Fruit fly (Drosophila melanogaster) whole organism: Measurements from ENCODE around the gene CG5445.

ENCODE experiments used
- CG8478 ChIP-seq: fragments of >200 bp; optimal IDR thresholded peaks from 2 replicates; lab custom pipeline; 2018; ENCODE audit warnings: inconsistent platforms
- Dll ChIP-seq: fragments of >200 bp; optimal IDR thresholded peaks from 2 replicates; lab custom pipeline; 2017
- EcR ChIP-seq, 2 experiments: fragments of >200 bp; optimal IDR thresholded peaks; 2 replicates each; lab custom pipeline; 2017; ENCODE audit warnings: missing biosample characterization in 2 of 2, missing genetic modification characterization in 2 of 2, missing genetic modification reagents in 2 of 2
- pan ChIP-seq: fragments of >200 bp; optimal IDR thresholded peaks from 2 replicates; lab custom pipeline; 2017
- psq ChIP-seq: fragments of >200 bp; optimal IDR thresholded peaks from 2 replicates; lab custom pipeline; 2017
- usp ChIP-seq: fragments of >200 bp; optimal IDR thresholded peaks from 2 replicates; lab custom pipeline; 2017; ENCODE audit warnings: missing biosample characterization, missing genetic modification characterization, mixed read lengths

CG5445 gene

DNA sequence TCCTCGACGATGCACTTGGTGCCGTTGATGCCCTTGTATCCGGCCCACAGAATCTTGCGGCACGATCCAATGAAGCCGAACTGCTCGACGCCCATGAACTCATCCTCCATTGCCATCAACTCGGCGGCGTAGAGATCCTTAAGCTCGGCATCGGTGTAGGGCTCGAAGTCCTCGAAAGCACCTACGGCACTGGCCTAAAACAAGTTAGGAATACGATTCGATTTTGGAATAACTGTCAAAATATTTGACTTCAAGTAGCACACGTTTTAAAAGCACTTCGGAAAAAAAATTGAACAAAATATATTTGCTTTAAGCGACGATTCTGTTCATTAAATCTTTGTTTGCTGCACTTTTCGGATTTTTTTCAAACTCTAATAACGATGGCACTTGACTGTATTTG lies at the start of gene CG5445:
Gene CG5445, plus strand, starts transcription at position 301 of the 400 bp plus-strand sequence.
- TF ChIP-seq psq (lab: Kevin White, UChicago) (no peak), usp (no peak), EcR (GFP tag; optimal IDR thresholded peaks at IDR 0.05; lab: Kevin White, UChicago) (no peak), pan (no peak), Dll (lab: Kevin White, UChicago) (no peak), CG8478 (lab: Kevin White, UChicago) (no peak)

DNA sequence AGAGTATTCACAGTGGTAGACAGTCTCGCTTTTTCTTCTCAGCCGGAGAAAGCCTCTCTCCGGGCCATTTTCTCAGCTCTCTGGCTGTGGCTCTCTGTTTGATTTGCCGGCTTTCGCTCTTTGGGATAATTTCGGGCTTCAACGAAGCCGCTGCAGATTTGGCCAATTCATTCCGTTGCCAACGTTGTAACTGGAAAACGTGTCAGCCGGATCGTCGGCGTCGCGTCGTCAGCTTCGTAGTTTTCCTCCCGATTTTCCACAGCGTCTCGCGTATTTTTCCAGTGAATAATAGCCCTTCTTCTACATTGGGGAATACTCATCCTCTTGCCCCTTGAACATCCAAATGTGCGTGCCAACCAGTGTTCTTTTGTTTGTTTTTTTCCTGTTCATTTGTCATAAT lies 49.7 kb upstream of the CG5445 start, which contains the start of gene f:
Gene f, plus strand, starts transcription at position 301 of the 400 bp plus-strand sequence.
- no peak for TF ChIP-seq Dll (lab: Kevin White, UChicago)
- TF ChIP-seq psq (lab: Kevin White, UChicago), result no peak
- TF ChIP-seq EcR (GFP tag; optimal IDR thresholded peaks at IDR 0.05; lab: Kevin White, UChicago), result no peak

DNA sequence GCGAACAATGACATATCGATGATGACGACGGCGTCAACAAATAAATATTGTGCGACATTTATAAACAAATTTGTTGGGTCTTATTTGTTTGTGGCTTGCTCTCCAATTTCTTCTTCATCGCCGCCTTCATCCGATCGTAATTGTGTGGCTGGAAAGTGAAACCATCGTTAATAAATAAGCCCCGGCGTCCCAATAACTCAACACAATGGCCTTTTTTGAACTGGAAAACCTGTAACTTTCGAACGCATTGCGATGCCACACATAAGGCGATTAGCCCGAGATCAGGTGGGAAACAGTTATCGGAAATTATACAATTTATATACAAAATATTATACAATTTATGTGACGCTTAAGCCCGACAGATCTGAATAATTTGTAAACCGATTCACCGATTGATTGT lies 45.8 kb upstream of the CG5445 start:
- TF ChIP-seq Dll (lab: Kevin White, UChicago), result no peak
- TF ChIP-seq EcR (GFP tag; optimal IDR thresholded peaks at IDR 0.05; lab: Kevin White, UChicago), result no peak
- TF ChIP-seq usp, result no peak
- no peak for TF ChIP-seq CG8478 (lab: Kevin White, UChicago)
- TF ChIP-seq psq (lab: Kevin White, UChicago), result no peak
- TF ChIP-seq pan, result no peak

DNA sequence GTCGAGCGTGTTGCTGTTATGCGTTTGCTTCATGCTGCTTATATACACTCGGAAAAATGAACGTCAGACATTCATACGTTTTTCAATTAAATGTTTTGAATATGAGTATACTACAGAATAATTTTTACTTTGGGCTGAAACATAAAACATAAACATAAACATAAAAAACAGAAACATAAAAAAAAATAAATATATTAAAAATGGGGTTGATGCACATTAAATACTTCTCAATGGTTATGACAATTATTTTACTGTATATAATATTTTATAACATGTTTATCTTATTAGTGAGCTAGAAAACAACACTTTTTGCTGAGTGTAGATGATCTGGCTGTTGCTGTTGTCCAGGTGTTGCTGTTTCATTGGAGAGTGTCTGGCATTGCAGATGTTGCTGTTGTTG lies 44.9 kb upstream of the CG5445 start:
- TF ChIP-seq Dll (lab: Kevin White, UChicago) (no peak), psq (lab: Kevin White, UChicago) (no peak), pan (no peak), EcR (GFP tag; optimal IDR thresholded peaks at IDR 0.05; lab: Kevin White, UChicago) (no peak), CG8478 (lab: Kevin White, UChicago) (no peak), usp (no peak)

DNA sequence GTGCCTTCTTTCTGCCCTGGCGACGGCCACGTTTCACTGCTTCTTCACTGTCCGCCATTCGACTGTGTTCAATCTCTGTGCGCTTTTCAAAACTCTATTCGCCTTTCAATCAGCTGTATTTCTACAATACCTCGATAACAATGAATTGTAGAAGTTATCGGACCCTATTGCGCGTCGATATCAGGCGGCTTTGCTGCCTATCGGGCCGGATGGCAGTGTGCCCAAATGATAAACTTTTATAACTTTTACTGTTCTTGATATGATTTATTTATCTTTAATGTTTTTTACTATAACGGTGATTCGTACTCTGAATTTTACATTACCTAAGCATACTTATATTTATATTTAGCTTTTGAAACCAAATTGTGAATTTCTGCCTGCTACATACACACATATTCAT lies 37.4 kb upstream of the CG5445 start, which contains the start of gene CG8915:
Gene CG8915, minus strand, starts transcription at position 148 of the 400 bp plus-strand sequence.
- no peak for TF ChIP-seq EcR (GFP tag; optimal IDR thresholded peaks at IDR 0.05; lab: Kevin White, UChicago)

DNA sequence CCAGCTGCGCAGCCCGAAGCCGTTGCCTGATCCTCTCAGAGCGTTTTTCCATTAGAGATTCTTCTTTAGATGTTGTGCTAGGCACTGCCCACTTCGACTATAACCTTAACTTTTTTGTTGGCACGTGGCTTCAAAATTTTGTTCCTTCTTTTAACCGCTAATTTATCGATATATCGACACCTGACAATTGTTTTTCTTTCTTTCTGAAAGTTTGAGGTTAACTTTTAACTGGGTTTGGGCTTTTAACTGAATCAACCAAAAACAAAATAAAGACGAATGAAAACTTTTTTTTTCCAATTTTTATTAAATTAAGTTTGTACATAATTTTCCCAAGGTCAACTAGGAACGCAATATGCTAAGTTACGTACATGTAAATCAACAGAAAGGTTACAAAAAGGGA lies 35.4 kb upstream of the CG5445 start, which contains the start of gene CG42854:
Gene CG42854, minus strand, starts transcription at position 101 of the 400 bp plus-strand sequence.
- no peak for TF ChIP-seq EcR (GFP tag; optimal IDR thresholded peaks at IDR 0.05; lab: Kevin White, UChicago)
- TF ChIP-seq Dll (lab: Kevin White, UChicago), result no peak
- TF ChIP-seq CG8478 (lab: Kevin White, UChicago), result no peak
- no peak for TF ChIP-seq psq (lab: Kevin White, UChicago)
- no peak for TF ChIP-seq pan
- no peak for TF ChIP-seq usp

DNA sequence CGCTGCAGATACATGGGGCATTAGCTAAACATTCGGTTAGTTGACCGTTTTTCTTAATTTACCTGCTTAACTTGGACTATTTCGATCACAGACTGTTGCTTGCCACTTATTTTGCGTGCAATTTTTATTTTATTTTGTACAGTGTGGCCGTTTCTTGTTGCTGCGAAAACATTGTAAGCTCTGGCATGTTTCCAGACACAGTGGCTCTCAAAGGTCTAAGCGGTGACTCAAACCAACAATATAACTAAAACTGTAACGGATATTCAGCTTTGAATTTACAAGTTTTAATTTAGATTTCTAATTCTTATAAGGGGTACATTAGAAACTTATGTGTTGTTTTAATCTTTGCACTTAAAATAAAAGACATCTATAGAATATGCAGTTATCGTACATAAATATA lies 33.0 kb upstream of the CG5445 start, which contains the start of gene CG8675:
Gene CG8675, minus strand, starts transcription at position 177 of the 400 bp plus-strand sequence.
- TF ChIP-seq usp (no peak), pan (no peak), CG8478 (lab: Kevin White, UChicago) (no peak), Dll (lab: Kevin White, UChicago) (no peak), psq (lab: Kevin White, UChicago) (no peak), EcR (GFP tag; optimal IDR thresholded peaks at IDR 0.05; lab: Kevin White, UChicago) (no peak)

DNA sequence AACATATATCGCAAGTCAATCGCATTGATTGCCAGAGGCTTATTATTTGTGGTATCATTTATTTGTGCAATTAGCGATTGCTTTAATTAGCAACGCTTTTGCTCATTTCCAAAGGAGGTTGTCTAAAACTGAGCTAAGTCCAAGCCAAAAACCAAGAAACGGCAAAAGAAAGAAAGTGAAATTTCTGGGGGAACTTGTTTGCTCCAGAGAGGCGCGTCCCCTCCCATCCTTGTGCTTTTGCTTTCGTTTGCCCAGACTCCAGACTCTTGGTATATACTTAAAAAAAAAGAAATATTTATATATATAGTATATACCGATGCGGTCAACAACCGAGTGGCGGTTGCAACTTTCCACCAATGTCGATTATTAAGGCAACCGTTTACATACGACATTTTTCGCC lies 28.2 kb upstream of the CG5445 start:
- no peak for TF ChIP-seq psq (lab: Kevin White, UChicago)
- no peak for TF ChIP-seq pan
- no peak for TF ChIP-seq Dll (lab: Kevin White, UChicago)
- no peak for TF ChIP-seq EcR (GFP tag; optimal IDR thresholded peaks at IDR 0.05; lab: Kevin White, UChicago)
- no peak for TF ChIP-seq usp
- TF ChIP-seq CG8478 (lab: Kevin White, UChicago), result no peak

DNA sequence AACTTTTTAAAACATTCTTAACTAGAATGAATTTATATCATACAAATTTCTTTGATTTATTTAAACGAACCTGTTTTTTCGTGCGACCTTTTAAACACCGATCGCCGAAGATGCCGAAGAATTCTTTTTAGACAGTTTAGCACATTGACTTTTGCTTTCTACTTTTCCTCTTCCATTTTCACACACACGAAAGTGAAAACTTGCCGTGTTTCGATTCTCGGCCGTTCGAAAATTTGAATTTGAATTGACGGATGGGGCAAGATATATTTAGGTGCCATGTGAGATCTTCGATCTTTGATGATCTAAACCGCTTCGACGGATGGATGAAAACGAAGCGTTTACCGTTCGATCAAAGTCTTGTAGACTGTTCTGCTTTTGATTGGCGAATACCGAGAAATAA lies 26.6 kb upstream of the CG5445 start:
- TF ChIP-seq pan (no peak), usp (no peak), psq (lab: Kevin White, UChicago) (no peak), EcR (GFP tag; optimal IDR thresholded peaks at IDR 0.05; lab: Kevin White, UChicago) (no peak), CG8478 (lab: Kevin White, UChicago) (no peak), Dll (lab: Kevin White, UChicago) (no peak)

DNA sequence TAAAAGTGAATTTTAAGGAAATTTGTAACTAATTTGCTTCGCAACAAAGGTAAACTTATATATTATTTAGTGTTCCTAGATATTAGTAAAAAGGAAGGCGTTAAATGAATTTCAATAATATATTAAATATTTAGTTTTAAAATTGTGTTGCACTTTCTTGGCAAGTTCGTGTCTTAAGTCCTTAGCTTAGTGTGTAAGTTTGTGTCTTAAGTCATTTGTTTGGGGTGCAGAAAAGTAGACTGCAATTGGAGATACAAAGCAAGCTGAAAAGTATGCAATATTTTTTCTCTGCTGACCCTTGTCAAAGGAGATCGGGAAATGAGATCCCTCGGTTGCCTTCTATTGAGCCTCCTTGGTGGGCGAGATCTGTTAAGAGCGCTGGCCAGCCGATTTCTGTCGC lies 20.2 kb upstream of the CG5445 start:
- TF ChIP-seq usp, result no peak
- no peak for TF ChIP-seq psq (lab: Kevin White, UChicago)
- no peak for TF ChIP-seq pan
- no peak for TF ChIP-seq EcR (GFP tag; optimal IDR thresholded peaks at IDR 0.05; lab: Kevin White, UChicago)
- TF ChIP-seq CG8478 (lab: Kevin White, UChicago), result no peak
- TF ChIP-seq Dll (lab: Kevin White, UChicago), result no peak

DNA sequence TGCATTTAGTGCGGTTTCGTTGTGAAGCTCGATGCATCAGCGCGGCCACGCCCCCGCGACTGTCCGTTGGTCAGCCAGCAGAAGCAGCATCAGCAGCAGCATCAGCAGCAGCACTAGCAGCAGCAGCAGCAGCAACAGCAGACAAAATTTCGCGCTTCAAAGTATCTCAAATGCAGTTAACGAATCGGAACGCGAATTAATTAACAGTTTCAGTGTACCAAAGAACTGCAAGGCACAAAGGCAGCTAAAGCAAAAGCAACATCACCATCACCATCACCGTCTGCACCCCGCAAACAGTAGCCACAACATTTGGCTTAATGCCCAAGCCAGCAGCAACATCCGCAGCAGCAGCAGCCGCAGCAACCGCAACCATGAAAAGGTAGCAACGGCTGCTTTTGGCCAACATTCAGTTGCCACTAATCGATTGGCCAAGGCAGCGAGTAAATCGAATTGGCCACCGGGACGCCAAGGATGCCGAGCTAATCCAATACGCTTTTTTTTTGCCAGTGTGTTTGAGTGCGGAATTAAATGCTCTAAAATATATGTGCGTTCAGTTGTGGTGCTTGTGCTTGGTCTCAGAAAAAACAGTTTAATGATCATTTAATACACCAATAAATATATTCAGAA lies 16.8 kb upstream of the CG5445 start:
- TF ChIP-seq usp, result no peak

DNA sequence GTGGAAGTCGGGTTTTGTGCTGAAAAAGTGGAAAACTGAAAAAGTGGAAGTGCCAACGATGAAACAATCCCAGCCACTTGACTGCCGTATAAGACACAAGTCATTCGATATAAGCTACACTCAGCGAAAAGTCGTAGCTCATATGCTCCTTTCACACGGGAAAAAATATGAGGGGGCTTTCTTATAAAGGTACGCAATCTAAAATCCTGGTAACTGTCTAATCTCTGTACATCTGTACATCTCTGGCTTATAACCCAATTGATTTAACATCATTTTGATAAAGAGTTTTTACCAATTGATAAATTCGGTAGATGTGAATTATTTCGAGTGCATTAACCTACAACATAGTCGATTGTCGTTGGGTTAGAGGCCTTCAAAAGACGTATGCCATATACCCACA lies 7.5 kb upstream of the CG5445 start:
- TF ChIP-seq EcR (GFP tag; optimal IDR thresholded peaks at IDR 0.05; lab: Kevin White, UChicago) (no peak), pan (no peak), Dll (lab: Kevin White, UChicago) (no peak), usp (no peak), psq (lab: Kevin White, UChicago) (no peak), CG8478 (lab: Kevin White, UChicago) (no peak)

DNA sequence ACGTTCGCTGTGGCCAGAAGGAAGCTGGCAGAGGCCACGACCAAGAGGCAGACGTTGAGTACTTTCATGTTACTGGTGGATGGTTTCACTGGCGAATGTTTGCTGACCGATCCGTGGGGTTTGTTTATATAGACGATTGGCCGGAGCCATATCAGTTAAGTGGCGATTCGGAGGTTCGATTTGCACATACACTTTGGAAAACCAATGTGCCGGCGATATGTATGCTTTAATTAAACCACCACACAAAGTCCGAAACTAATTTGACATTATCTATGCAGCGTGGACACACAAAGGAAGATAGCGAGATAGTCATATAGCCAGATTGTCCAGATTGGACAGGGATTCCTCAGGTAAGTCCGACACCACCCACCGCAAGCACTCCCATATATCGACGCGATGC lies 330 bp downstream of the CG5445 start, which contains the start of gene CG8664:
Gene CG8664, minus strand, starts transcription at position 101 of the 400 bp plus-strand sequence.
- TF ChIP-seq Dll (lab: Kevin White, UChicago) (no peak), psq (lab: Kevin White, UChicago) (no peak), pan (no peak), CG8478 (lab: Kevin White, UChicago) (no peak), EcR (GFP tag; optimal IDR thresholded peaks at IDR 0.05; lab: Kevin White, UChicago) (no peak), usp (no peak)
